Worm (Caenorhabditis elegans): Measurements from ENCODE around the gene R09H10.3.

- no peak for TF ChIP-seq nhr-76 (tag; optimal IDR thresholded peaks at IDR 0.05)
- no peak for TF ChIP-seq lin-13 (GFP tag; optimal IDR thresholded peaks at IDR 0.05)
- TF ChIP-seq pax-3 (tag; optimal IDR thresholded peaks at IDR 0.05): no peak
- no peak for TF ChIP-seq unc-130 (tag; optimal IDR thresholded peaks at IDR 0.05)
- TF ChIP-seq elt-2 (tag; optimal IDR thresholded peaks at IDR 0.05): no peak
- no peak for TF ChIP-seq nhr-237 (tag; optimal IDR thresholded peaks at IDR 0.05)
- no peak for TF ChIP-seq dpl-1 (GFP tag; optimal IDR thresholded peaks at IDR 0.05)
- no peak for TF ChIP-seq elt-3 (tag; optimal IDR thresholded peaks at IDR 0.05)
- no peak for TF ChIP-seq ztf-11 (tag; optimal IDR thresholded peaks at IDR 0.05)
- no peak for TF ChIP-seq lin-39 (tag; optimal IDR thresholded peaks at IDR 0.05)
- no peak for TF ChIP-seq mdl-1 (tag; optimal IDR thresholded peaks at IDR 0.05)
- no peak for TF ChIP-seq ces-1 (GFP tag; optimal IDR thresholded peaks at IDR 0.05)
These were observed 14.0 kb downstream of the R09H10.3 start, which contains the start of gene R09H10.7 for ce11 chrIV:10620811-10621210.

Measured in whole organism, L1 larva.